Worm (Caenorhabditis elegans): Measurements from ENCODE around the gene cgt-2.

DNA sequence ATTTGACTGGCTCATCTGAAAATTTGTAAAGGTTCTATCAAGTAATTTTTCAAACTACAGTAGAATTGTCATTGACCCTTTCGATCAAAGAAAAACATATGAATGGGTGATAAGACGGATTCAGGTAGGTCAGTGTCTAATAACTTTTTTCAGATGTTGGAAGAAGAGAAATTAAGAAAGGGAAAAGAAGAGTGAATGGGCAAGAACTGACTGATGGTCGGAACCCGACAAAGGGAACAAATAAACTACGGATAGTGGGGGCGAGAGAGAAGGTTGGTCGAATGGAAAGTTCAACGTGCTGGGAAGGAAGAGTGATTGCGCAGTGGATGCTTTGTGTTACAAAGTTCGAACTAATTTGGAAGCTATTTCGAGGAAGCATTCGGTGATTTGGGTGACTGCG is 12.8 kb upstream of the cgt-2 start:
- TF ChIP-seq mab-5 (tag; optimal IDR thresholded peaks at IDR 0.05) = no peak
- TF ChIP-seq zip-8 (tag; optimal IDR thresholded peaks at IDR 0.05) = no peak
